Worm (Caenorhabditis elegans): ENCODE measurements around the gene tat-1.

The tat-1 gene

DNA sequence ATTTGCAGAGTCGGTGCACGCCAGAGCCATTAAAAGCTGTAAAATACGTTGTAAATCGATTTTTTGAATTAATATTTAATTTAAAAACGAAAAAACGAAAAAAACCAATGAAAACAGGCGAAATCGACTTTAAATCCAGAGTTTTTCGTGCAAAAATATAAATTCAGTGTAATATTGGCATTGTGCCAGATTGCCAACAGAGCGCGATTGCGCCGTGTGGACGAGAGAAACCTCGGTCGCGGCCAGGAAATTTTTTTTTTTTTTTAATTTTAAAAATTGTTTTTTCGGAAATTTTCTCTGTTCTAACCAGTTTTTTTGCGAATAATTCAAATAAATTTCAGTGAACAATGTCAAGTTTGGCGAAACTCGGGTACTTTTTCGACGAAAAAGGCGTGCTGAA is 70.2 kb downstream of the tat-1 start, which contains the start of the genes pph-4.1 and Y75B8A.31 (continued):
- TF ChIP-seq spr-3 (GFP tag; optimal IDR thresholded peaks at IDR 0.05) (no peak), T20F7.1 (GFP tag; optimal IDR thresholded peaks at IDR 0.05) (no peak), egl-27 (tag; optimal IDR thresholded peaks at IDR 0.05) (no peak), R02D3.7 (tag; optimal IDR thresholded peaks at IDR 0.05) (no peak), mdl-1 (tag; optimal IDR thresholded peaks at IDR 0.05) (no peak), ceh-82 (tag; optimal IDR thresholded peaks at IDR 0.05) (no peak), vab-7 (GFP tag; IDR thresholded peaks at IDR 0.05) (no peak), spr-1 (tag; optimal IDR thresholded peaks at IDR 0.05) (peak; percentile 41), Y5F2A.4 (GFP tag; optimal IDR thresholded peaks at IDR 0.05) (no peak), zip-11 (GFP tag; IDR thresholded peaks at IDR 0.05) (no peak), lir-3 (tag; optimal IDR thresholded peaks at IDR 0.05) (no peak), lin-39 (tag; optimal IDR thresholded peaks at IDR 0.05) (no peak), ceh-62 (tag; optimal IDR thresholded peaks at IDR 0.05) (no peak), ces-1 (GFP tag; optimal IDR thresholded peaks at IDR 0.05) (no peak), ztf-11 (tag; optimal IDR thresholded peaks at IDR 0.05) (no peak), lsy-2 (tag; optimal IDR thresholded peaks at IDR 0.05) (peak in 1 of 2 experiments; percentile 91), madf-9 (GFP tag; conservative IDR thresholded peaks at IDR 0.05) (no peak; the same call in 1 of the 2 replicates), unc-130 (GFP tag; optimal IDR thresholded peaks at IDR 0.05) (peak; percentile 95), gei-8 (GFP tag; optimal IDR thresholded peaks at IDR 0.05) (no peak), lin-1 (GFP tag; IDR thresholded peaks at IDR 0.05) (peak; percentile 59; the same call in 1 of the 2 replicates), aly-2 (tag; optimal IDR thresholded peaks at IDR 0.05) (no peak), Y105C5A.15 (GFP tag; IDR thresholded peaks at IDR 0.05) (no peak), mdt-29 (GFP tag; IDR thresholded peaks at IDR 0.05) (no peak), nhr-111 (GFP tag; optimal IDR thresholded peaks at IDR 0.05) (no peak), arid-1 (GFP tag; conservative IDR thresholded peaks at IDR 0.05) (peak; percentile 54; the same call in 1 of the 2 replicates), nhr-28 (tag; optimal IDR thresholded peaks at IDR 0.05) (peak; percentile 71), daf-8 (GFP tag; IDR thresholded peaks at IDR 0.05) (no peak), nhr-6 (tag; optimal IDR thresholded peaks at IDR 0.05) (peak; percentile 77), unc-62 (GFP tag; optimal IDR thresholded peaks at IDR 0.05 in 1 of 2) (no peak), unc-62 (tag; optimal IDR thresholded peaks at IDR 0.05) (no peak), ceh-44 (GFP tag; IDR thresholded peaks at IDR 0.05) (0 out of 2 replicates have a peak, but pooled peaks have one; percentile 31), hlh-30 (tag; optimal IDR thresholded peaks at IDR 0.05; ENCODE audit: insufficient read depth) (peak; percentile 67), lin-38 (GFP tag; IDR thresholded peaks at IDR 0.05) (peak; percentile 99), nhr-48 (tag; optimal IDR thresholded peaks at IDR 0.05) (peak; percentile 30), F26F4.8 (GFP tag; conservative IDR thresholded peaks at IDR 0.05) (no peak), ceh-32 (tag; optimal IDR thresholded peaks at IDR 0.05; ENCODE audit: poor library complexity) (no peak), dmd-9 (GFP tag; IDR thresholded peaks at IDR 0.05) (peak; percentile 92), rbr-2 (tag; optimal IDR thresholded peaks at IDR 0.05) (peak; percentile 80), hlh-11 (tag; optimal IDR thresholded peaks at IDR 0.05) (peak; percentile 75)

DNA sequence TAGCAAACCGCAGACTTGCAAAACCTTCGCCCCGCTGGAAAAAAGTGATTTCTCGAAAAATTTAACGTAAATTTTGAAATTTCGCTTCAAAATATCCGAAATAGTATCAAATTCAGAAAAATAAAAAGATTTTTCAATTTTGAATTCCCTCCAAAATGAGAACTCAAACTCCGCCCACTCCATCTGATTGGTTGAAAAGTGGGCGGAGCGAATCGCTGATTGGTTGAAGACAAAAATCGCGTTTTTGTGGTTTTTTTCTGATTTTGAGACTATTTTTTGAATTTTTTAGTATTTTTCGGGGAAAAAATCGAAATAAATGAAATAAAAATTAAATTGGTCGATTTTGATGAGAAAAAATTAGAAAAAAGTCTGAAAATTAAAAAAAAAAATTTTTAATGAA is 72.5 kb downstream of the tat-1 start:
- TF ChIP-seq spr-3 (GFP tag; optimal IDR thresholded peaks at IDR 0.05): no peak
- TF ChIP-seq ces-1 (GFP tag; optimal IDR thresholded peaks at IDR 0.05): no peak
- no peak for TF ChIP-seq Y5F2A.4 (GFP tag; optimal IDR thresholded peaks at IDR 0.05)
- no peak for TF ChIP-seq ceh-82 (tag; optimal IDR thresholded peaks at IDR 0.05)
- TF ChIP-seq F44E2.7 (GFP tag; IDR thresholded peaks at IDR 0.05): no peak
- no peak for TF ChIP-seq nhr-48 (tag; optimal IDR thresholded peaks at IDR 0.05)
